Worm (Caenorhabditis elegans) whole organism, midembryonic: Measurements from ENCODE around the gene C32D5.12.

Experiments used
- T22C8.4 ChIP-seq: fragments of 200-800 bp; sonication (Bioruptor generic); IDR thresholded peaks from 2 replicates; pipeline ENCODE4 v1.3.6; 2022; ENCODE audit warnings: missing genetic modification characterization, missing compliant biosample characterization
- cog-1 ChIP-seq: sonication (generic microtip); optimal IDR thresholded peaks from 2 replicates; lab custom pipeline; 2016; ENCODE audit warnings: missing genetic modification characterization, missing compliant biosample characterization
- flt-1 ChIP-seq: fragments of 200-800 bp; sonication (Bioruptor generic); IDR thresholded peaks from 2 replicates; pipeline ENCODE4 v1.3.6; 2022; ENCODE audit warnings: missing genetic modification characterization, missing compliant biosample characterization
- klf-2 ChIP-seq: fragments of 200-800 bp; sonication (Bioruptor generic); conservative IDR thresholded peaks from 2 replicates; pipeline ENCODE4 v1.3.6; 2022; ENCODE audit warnings: missing genetic modification reagents, missing genetic modification characterization, missing compliant biosample characterization
- med-1 ChIP-seq: sonication (generic microtip); optimal IDR thresholded peaks from 2 replicates; lab custom pipeline; 2017; ENCODE audit warnings: missing genetic modification characterization, mild to moderate bottlenecking, missing compliant biosample characterization, antibody characterized with exemption, missing genetic modification reagents; ENCODE audit not compliant: insufficient read depth
- ref-1 ChIP-seq: fragments of 200-800 bp; sonication (Bioruptor generic); conservative IDR thresholded peaks from 2 replicates; pipeline ENCODE4 v1.3.6; 2022; ENCODE audit warnings: missing genetic modification reagents, missing genetic modification characterization, missing compliant biosample characterization
- tab-1 ChIP-seq: fragments of 200-800 bp; sonication (Bioruptor generic); IDR thresholded peaks from 2 replicates; pipeline ENCODE4 v1.3.6; 2022; ENCODE audit warnings: missing genetic modification characterization, missing compliant biosample characterization
- ztf-23 ChIP-seq: fragments of 200-800 bp; sonication (Bioruptor generic); IDR thresholded peaks from 2 replicates; pipeline ENCODE4 v1.3.6; 2022; ENCODE audit warnings: missing genetic modification reagents, missing genetic modification characterization, missing compliant biosample characterization
- ztf-29 ChIP-seq: fragments of 200-800 bp; sonication (Bioruptor generic); IDR thresholded peaks from 2 replicates; pipeline ENCODE4 v1.3.6; 2022; ENCODE audit warnings: missing genetic modification reagents, missing genetic modification characterization, missing compliant biosample characterization

DNA sequence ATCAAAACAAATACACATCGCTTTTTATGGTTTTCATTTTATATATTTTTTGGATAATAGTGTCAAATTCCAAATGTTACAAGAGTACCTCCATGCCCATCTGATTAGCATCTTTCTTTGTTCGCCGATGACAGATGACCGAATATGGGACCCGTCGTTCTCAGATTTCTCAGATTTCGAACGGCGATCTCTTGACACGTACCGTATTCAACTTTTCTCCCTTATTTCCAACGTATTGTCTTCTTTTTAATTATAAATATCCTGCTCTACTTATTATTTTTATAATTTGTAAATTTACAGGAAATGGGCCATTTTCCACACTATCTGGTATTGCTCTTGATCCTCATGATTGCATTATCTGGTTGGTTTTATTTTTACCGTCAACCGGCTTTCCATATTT lies 39.6 kb upstream of the C32D5.12 start, which contains the start of gene zig-10:
- TF ChIP-seq ztf-23 (GFP tag; lab: Robert Waterston, UW) (no peak), tab-1 (GFP tag; lab: Robert Waterston, UW) (no peak), flt-1 (GFP tag; lab: Robert Waterston, UW) (no peak), ztf-29 (GFP tag; lab: Robert Waterston, UW) (no peak), klf-2 (GFP tag; lab: Robert Waterston, UW) (no peak), med-1 (GFP tag; lab: Kevin White, UChicago) (no peak), T22C8.4 (GFP tag; lab: Robert Waterston, UW) (no peak), ref-1 (GFP tag; lab: Robert Waterston, UW) (no peak), cog-1 (tag; lab: Kevin White, UChicago) (no peak)
